Fruit fly (Drosophila melanogaster): ENCODE measurements around the gene Cisd2.
A peak's percentile ranks its signal among the peaks of the same experiment; 100 is the strongest.

Gene Cisd2

dm6 chr3R:29216484-29216863 is 6.8 kb downstream of the Cisd2 start:
- TF ChIP-seq CG17801 (GFP tag; optimal IDR thresholded peaks at IDR 0.05; ENCODE audit: partially characterized antibody), result no peak

- no peak for TF ChIP-seq CG17801 (GFP tag; optimal IDR thresholded peaks at IDR 0.05; ENCODE audit: partially characterized antibody)
These were observed 7.4 kb downstream of the Cisd2 start for dm6 chr3R:29215652-29216483.

dm6 chr3R:29214982-29215533 is 8.2 kb downstream of the Cisd2 start:
- TF ChIP-seq CG17801 (GFP tag; optimal IDR thresholded peaks at IDR 0.05; ENCODE audit: partially characterized antibody), result peak; percentile 77

dm6 chr3R:29214262-29214661 is 9.0 kb downstream of the Cisd2 start:
- peak; percentile 100 for TF ChIP-seq CG17801 (GFP tag; optimal IDR thresholded peaks at IDR 0.05; ENCODE audit: partially characterized antibody)

dm6 chr3R:29213416-29213815 is 9.8 kb downstream of the Cisd2 start:
- no peak for TF ChIP-seq CG17801 (GFP tag; optimal IDR thresholded peaks at IDR 0.05; ENCODE audit: partially characterized antibody)

- TF ChIP-seq CG17801 (GFP tag; optimal IDR thresholded peaks at IDR 0.05; ENCODE audit: partially characterized antibody), result no peak
These were observed 10.7 kb downstream of the Cisd2 start for dm6 chr3R:29212534-29212933.

dm6 chr3R:29211702-29212101 is 11.5 kb downstream of the Cisd2 start:
- TF ChIP-seq CG17801 (GFP tag; optimal IDR thresholded peaks at IDR 0.05; ENCODE audit: partially characterized antibody), result no peak

dm6 chr3R:29210542-29211393 is 12.5 kb downstream of the Cisd2 start:
- no peak for TF ChIP-seq CG17801 (GFP tag; optimal IDR thresholded peaks at IDR 0.05; ENCODE audit: partially characterized antibody)

dm6 chr3R:29210091-29210490 is 13.1 kb downstream of the Cisd2 start:
- TF ChIP-seq CG17801 (GFP tag; optimal IDR thresholded peaks at IDR 0.05; ENCODE audit: partially characterized antibody), result no peak

dm6 chr3R:29207996-29208395 is 15.2 kb downstream of the Cisd2 start:
- peak; percentile 45 for TF ChIP-seq CG17801 (GFP tag; optimal IDR thresholded peaks at IDR 0.05; ENCODE audit: partially characterized antibody)

- peak; percentile 73 for TF ChIP-seq CG17801 (GFP tag; optimal IDR thresholded peaks at IDR 0.05; ENCODE audit: partially characterized antibody)
These were observed 16.1 kb downstream of the Cisd2 start for dm6 chr3R:29207012-29207656.

dm6 chr3R:29206198-29207011 is 16.8 kb downstream of the Cisd2 start:
- no peak for TF ChIP-seq CG17801 (GFP tag; optimal IDR thresholded peaks at IDR 0.05; ENCODE audit: partially characterized antibody)

- no peak for TF ChIP-seq CG17801 (GFP tag; optimal IDR thresholded peaks at IDR 0.05; ENCODE audit: partially characterized antibody)
These were observed 18.4 kb downstream of the Cisd2 start for dm6 chr3R:29204612-29205480.

All from ovary, adult (tissue).